Worm (Caenorhabditis elegans): Measurements from ENCODE around the gene C40H1.3.

- TF ChIP-seq snpc-1.2 (GFP tag; IDR thresholded peaks at IDR 0.05) (no peak), fos-1 (tag; optimal IDR thresholded peaks at IDR 0.05) (no peak)
These were observed 2.6 kb downstream of the C40H1.3 start for ce11 chrIII:9326528-9326927.
